Worm (Caenorhabditis elegans): ENCODE data around the gene ctbp-1.

The ctbp-1 gene

ce11 chrX:5820880-5821279 is 41.6 kb upstream of the ctbp-1 start:
- no peak for TF ChIP-seq nhr-237 (tag; optimal IDR thresholded peaks at IDR 0.05)
- peak; percentile 2 for TF ChIP-seq lin-32 (GFP tag; optimal IDR thresholded peaks at IDR 0.05)
- TF ChIP-seq nhr-12 (tag; optimal IDR thresholded peaks at IDR 0.05) = no peak
- no peak for TF ChIP-seq nhr-28 (tag; optimal IDR thresholded peaks at IDR 0.05)
- TF ChIP-seq ceh-43 (GFP tag; optimal IDR thresholded peaks at IDR 0.05) = no peak
- TF ChIP-seq ztf-11 (tag; optimal IDR thresholded peaks at IDR 0.05) = no peak
- no peak for TF ChIP-seq blmp-1 (tag; optimal IDR thresholded peaks at IDR 0.05)
- TF ChIP-seq M03D4.4 (tag; optimal IDR thresholded peaks at IDR 0.05) = peak; percentile 43
- TF ChIP-seq nhr-2 (tag; optimal IDR thresholded peaks at IDR 0.05) = no peak
- TF ChIP-seq tbx-8 (GFP tag; optimal IDR thresholded peaks at IDR 0.05) = no peak
- TF ChIP-seq elt-1 (tag; optimal IDR thresholded peaks at IDR 0.05; ENCODE audit: borderline replicate concordance, insufficient read depth) = no peak
- peak; percentile 20 for TF ChIP-seq mls-2 (tag; optimal IDR thresholded peaks at IDR 0.05)
- no peak for TF ChIP-seq ceh-83 (GFP tag; optimal IDR thresholded peaks at IDR 0.05)
- TF ChIP-seq snpc-4 (tag; optimal IDR thresholded peaks at IDR 0.05) = no peak
- TF ChIP-seq cnd-1 (tag; optimal IDR thresholded peaks at IDR 0.05) = no peak
- no peak for TF ChIP-seq flh-1 (GFP tag; optimal IDR thresholded peaks at IDR 0.05)
- peak; percentile 35 for TF ChIP-seq drap-1 (GFP tag; optimal IDR thresholded peaks at IDR 0.05)
- peak; percentile 24 for TF ChIP-seq sptf-1 (tag; optimal IDR thresholded peaks at IDR 0.05)

ce11 chrX:5821842-5822241 is 40.7 kb upstream of the ctbp-1 start, which contains the start of gene hbl-1:
Gene hbl-1 (plus strand): TSS chrX:5822142.
- TF ChIP-seq ztf-11 (tag; optimal IDR thresholded peaks at IDR 0.05) = no peak
- TF ChIP-seq ces-1 (GFP tag; optimal IDR thresholded peaks at IDR 0.05) = no peak

- no peak for TF ChIP-seq lsy-2 (tag; optimal IDR thresholded peaks at IDR 0.05)
- TF ChIP-seq blmp-1 (tag; optimal IDR thresholded peaks at IDR 0.05) = no peak
- TF ChIP-seq ham-2 (GFP tag; optimal IDR thresholded peaks at IDR 0.05) = no peak
- TF ChIP-seq nhr-76 (tag; optimal IDR thresholded peaks at IDR 0.05) = no peak
- no peak for TF ChIP-seq sem-2 (GFP tag; optimal IDR thresholded peaks at IDR 0.05)
- no peak for TF ChIP-seq nhr-237 (tag; optimal IDR thresholded peaks at IDR 0.05)
- no peak for TF ChIP-seq ceh-83 (GFP tag; optimal IDR thresholded peaks at IDR 0.05)
- peak; percentile 18 for TF ChIP-seq cnd-1 (tag; optimal IDR thresholded peaks at IDR 0.05)
- TF ChIP-seq nhr-28 (tag; optimal IDR thresholded peaks at IDR 0.05) = no peak
- no peak for TF ChIP-seq lin-32 (GFP tag; optimal IDR thresholded peaks at IDR 0.05)
- no peak for TF ChIP-seq nhr-2 (tag; optimal IDR thresholded peaks at IDR 0.05)
- no peak for TF ChIP-seq ztf-11 (tag; optimal IDR thresholded peaks at IDR 0.05)
- no peak for TF ChIP-seq ces-1 (GFP tag; optimal IDR thresholded peaks at IDR 0.05)
- peak; percentile 16 for TF ChIP-seq sptf-1 (tag; optimal IDR thresholded peaks at IDR 0.05)
- TF ChIP-seq hlh-1 (tag; optimal IDR thresholded peaks at IDR 0.05) = no peak
- TF ChIP-seq zip-8 (tag; optimal IDR thresholded peaks at IDR 0.05) = no peak
- no peak for TF ChIP-seq lin-13 (tag; optimal IDR thresholded peaks at IDR 0.05)
These were observed 35.5 kb upstream of the ctbp-1 start for ce11 chrX:5826976-5827375.

- no peak for TF ChIP-seq nhr-28 (tag; optimal IDR thresholded peaks at IDR 0.05)
- TF ChIP-seq flh-1 (GFP tag; optimal IDR thresholded peaks at IDR 0.05) = no peak
- TF ChIP-seq nhr-237 (tag; optimal IDR thresholded peaks at IDR 0.05) = no peak
- no peak for TF ChIP-seq sptf-1 (tag; optimal IDR thresholded peaks at IDR 0.05)
- TF ChIP-seq elt-1 (tag; optimal IDR thresholded peaks at IDR 0.05; ENCODE audit: borderline replicate concordance, insufficient read depth) = no peak
- TF ChIP-seq lin-32 (GFP tag; optimal IDR thresholded peaks at IDR 0.05) = no peak
- no peak for TF ChIP-seq lsy-2 (tag; optimal IDR thresholded peaks at IDR 0.05)
- TF ChIP-seq pha-4 (tag; optimal IDR thresholded peaks at IDR 0.05) = no peak
- no peak for TF ChIP-seq blmp-1 (tag; optimal IDR thresholded peaks at IDR 0.05)
- TF ChIP-seq hlh-1 (tag; optimal IDR thresholded peaks at IDR 0.05) = no peak
- TF ChIP-seq ztf-11 (tag; optimal IDR thresholded peaks at IDR 0.05) = no peak
- no peak for TF ChIP-seq nhr-12 (tag; optimal IDR thresholded peaks at IDR 0.05)
- TF ChIP-seq unc-62 (GFP tag; optimal IDR thresholded peaks at IDR 0.05) = peak; percentile 72
- TF ChIP-seq nhr-76 (tag; optimal IDR thresholded peaks at IDR 0.05) = no peak
- no peak for TF ChIP-seq unc-39 (tag; optimal IDR thresholded peaks at IDR 0.05)
- TF ChIP-seq zip-8 (tag; optimal IDR thresholded peaks at IDR 0.05) = no peak
- TF ChIP-seq ham-2 (GFP tag; optimal IDR thresholded peaks at IDR 0.05) = peak; percentile 17
- peak; percentile 15 for TF ChIP-seq ceh-83 (GFP tag; optimal IDR thresholded peaks at IDR 0.05)
These were observed 34.4 kb upstream of the ctbp-1 start for ce11 chrX:5828085-5828484.

ce11 chrX:5829175-5829574 is 33.3 kb upstream of the ctbp-1 start, which contains the start of gene acp-5:
Gene acp-5 (plus strand): TSS chrX:5829435.
- TF ChIP-seq unc-120 (tag; optimal IDR thresholded peaks at IDR 0.05; ENCODE audit: poor library complexity, severe bottlenecking) = no peak
- no peak for TF ChIP-seq lin-13 (tag; optimal IDR thresholded peaks at IDR 0.05)
- no peak for TF ChIP-seq nhr-12 (tag; optimal IDR thresholded peaks at IDR 0.05)
- TF ChIP-seq lsy-2 (tag; optimal IDR thresholded peaks at IDR 0.05) = no peak
- no peak for TF ChIP-seq hlh-1 (tag; optimal IDR thresholded peaks at IDR 0.05)
- no peak for TF ChIP-seq ztf-11 (tag; optimal IDR thresholded peaks at IDR 0.05)
- no peak for TF ChIP-seq sptf-1 (tag; optimal IDR thresholded peaks at IDR 0.05)
- no peak for TF ChIP-seq nhr-2 (tag; optimal IDR thresholded peaks at IDR 0.05)
- no peak for TF ChIP-seq unc-62 (GFP tag; optimal IDR thresholded peaks at IDR 0.05)
- no peak for TF ChIP-seq drap-1 (GFP tag; optimal IDR thresholded peaks at IDR 0.05)
- TF ChIP-seq ceh-83 (GFP tag; optimal IDR thresholded peaks at IDR 0.05) = no peak
- no peak for TF ChIP-seq unc-39 (tag; optimal IDR thresholded peaks at IDR 0.05)
- no peak for TF ChIP-seq flh-1 (GFP tag; optimal IDR thresholded peaks at IDR 0.05)
- no peak for TF ChIP-seq ceh-43 (GFP tag; optimal IDR thresholded peaks at IDR 0.05)
- no peak for TF ChIP-seq nhr-28 (tag; optimal IDR thresholded peaks at IDR 0.05)
- TF ChIP-seq blmp-1 (tag; optimal IDR thresholded peaks at IDR 0.05) = no peak
- TF ChIP-seq mab-5 (tag; optimal IDR thresholded peaks at IDR 0.05) = no peak
- TF ChIP-seq nhr-76 (tag; optimal IDR thresholded peaks at IDR 0.05) = no peak
